Fruit fly (Drosophila melanogaster) whole organism, embryonic: ENCODE measurements around the gene Sf3b1.

ENCODE experiments used
- ATbp ChIP-seq: fragments of 200-800 bp; sonication (Bioruptor generic); optimal IDR thresholded peaks from 2 replicates; lab custom pipeline; 2017; ENCODE audit warnings: missing biosample characterization, mild to moderate bottlenecking, missing genetic modification characterization, missing genetic modification reagents
- Ada2b ChIP-seq: fragments of 200-800 bp; sonication (Bioruptor generic); IDR thresholded peaks from 2 replicates; pipeline ENCODE4 v1.3.6; 2022; ENCODE audit warnings: missing biosample characterization, missing genetic modification characterization
- B-H2 ChIP-seq: fragments of 200-800 bp; sonication (Bioruptor generic); optimal IDR thresholded peaks from 2 replicates; lab custom pipeline; 2018; ENCODE audit warnings: missing biosample characterization, mild to moderate bottlenecking, missing genetic modification characterization
- CG11398 ChIP-seq: fragments of 200-800 bp; sonication (Bioruptor generic); optimal IDR thresholded peaks from 2 replicates; lab custom pipeline; 2016; ENCODE audit warnings: missing biosample characterization, missing genetic modification characterization
- CG13287 ChIP-seq: fragments of 200-800 bp; sonication (Bioruptor generic); IDR thresholded peaks from 2 replicates; pipeline ENCODE4 v1.3.6; 2022; ENCODE audit warnings: missing biosample characterization, missing genetic modification characterization; ENCODE audit not compliant: partially characterized antibody
- CG13775 ChIP-seq: fragments of 200-800 bp; sonication (Bioruptor generic); optimal IDR thresholded peaks from 3 replicates; lab custom pipeline; 2017; ENCODE audit warnings: missing biosample characterization, mild to moderate bottlenecking, missing genetic modification characterization
- CG18476 ChIP-seq: fragments of 200-800 bp; sonication (Bioruptor generic); optimal IDR thresholded peaks from 2 replicates; lab custom pipeline; 2016; ENCODE audit warnings: missing biosample characterization, mild to moderate bottlenecking, missing genetic modification characterization
- CG30020 ChIP-seq: fragments of 200-800 bp; optimal IDR thresholded peaks from 2 replicates; lab custom pipeline; 2019; ENCODE audit warnings: missing biosample characterization, mild to moderate bottlenecking, missing genetic modification characterization, moderate library complexity
- CG30431 ChIP-seq: fragments of 200-800 bp; sonication (Bioruptor generic); optimal IDR thresholded peaks from 2 replicates; lab custom pipeline; 2017; ENCODE audit warnings: missing biosample characterization, missing genetic modification characterization
- CG3847 ChIP-seq: fragments of 200-800 bp; sonication (Bioruptor generic); IDR thresholded peaks from 2 replicates; pipeline ENCODE4 v1.3.6; 2022; ENCODE audit warnings: missing biosample characterization, missing genetic modification characterization
- CG4282 ChIP-seq: fragments of 200-800 bp; sonication (Bioruptor generic); optimal IDR thresholded peaks from 2 replicates; lab custom pipeline; 2016; ENCODE audit warnings: missing biosample characterization, missing genetic modification characterization
- CG4820 ChIP-seq: fragments of 200-800 bp; sonication (Bioruptor generic); optimal IDR thresholded peaks from 3 replicates; lab custom pipeline; 2016; ENCODE audit warnings: missing biosample characterization, missing genetic modification characterization
- CG6765 ChIP-seq: fragments of 200-800 bp; sonication (Bioruptor generic); optimal IDR thresholded peaks from 3 replicates; lab custom pipeline; 2017; ENCODE audit warnings: missing biosample characterization, mild to moderate bottlenecking, missing genetic modification characterization
- CG7357 ChIP-seq: fragments of 200-800 bp; sonication (Bioruptor generic); IDR thresholded peaks from 3 replicates; pipeline ENCODE4 v1.3.6; 2022; ENCODE audit warnings: missing biosample characterization, missing genetic modification characterization
- CG7786 ChIP-seq: fragments of 200-800 bp; sonication (Bioruptor generic); optimal IDR thresholded peaks from 2 replicates; lab custom pipeline; 2016; ENCODE audit warnings: missing biosample characterization, missing genetic modification characterization
- CG8388 ChIP-seq: fragments of 200-800 bp; sonication (Bioruptor generic); optimal IDR thresholded peaks from 2 replicates; lab custom pipeline; 2019; ENCODE audit warnings: missing biosample characterization, mild to moderate bottlenecking, missing genetic modification characterization, moderate library complexity
- CG9215 ChIP-seq: fragments of 200-800 bp; sonication (Bioruptor generic); IDR thresholded peaks from 2 replicates; pipeline ENCODE4 v1.3.6; 2022; ENCODE audit warnings: missing biosample characterization, missing genetic modification characterization
- CG9437 ChIP-seq: fragments of 200-800 bp; sonication (Bioruptor generic); optimal IDR thresholded peaks from 2 replicates; lab custom pipeline; 2018; ENCODE audit warnings: missing biosample characterization, mild to moderate bottlenecking, missing genetic modification characterization
- CG9797 ChIP-seq: fragments of 200-800 bp; sonication (Bioruptor generic); optimal IDR thresholded peaks from 3 replicates; lab custom pipeline; 2018; ENCODE audit warnings: missing biosample characterization, mild to moderate bottlenecking, missing genetic modification characterization
- Deaf1 ChIP-seq: fragments of 200-800 bp; optimal IDR thresholded peaks from 3 replicates; lab custom pipeline; 2019; ENCODE audit warnings: missing biosample characterization, mild to moderate bottlenecking, missing genetic modification characterization, moderate library complexity
- MBD-R2 ChIP-seq: fragments of 200-800 bp; sonication (Bioruptor generic); IDR thresholded peaks from 2 replicates; pipeline ENCODE4 v1.3.6; 2022; ENCODE audit warnings: missing biosample characterization, missing genetic modification characterization
- NK7.1 ChIP-seq: fragments of 200-800 bp; sonication (Bioruptor generic); optimal IDR thresholded peaks from 3 replicates; lab custom pipeline; 2016; ENCODE audit warnings: missing biosample characterization, missing genetic modification characterization
- Six4 ChIP-seq: fragments of 200-800 bp; sonication (Bioruptor generic); optimal IDR thresholded peaks from 2 replicates; lab custom pipeline; 2016; ENCODE audit warnings: missing biosample characterization, missing genetic modification characterization
- Usf ChIP-seq: fragments of 200-800 bp; sonication (Bioruptor generic); optimal IDR thresholded peaks from 2 replicates; lab custom pipeline; 2017; ENCODE audit warnings: missing genotype, missing biosample characterization, missing genetic modification characterization
- aop ChIP-seq: fragments of 200-800 bp; sonication (Bioruptor generic); IDR thresholded peaks from 2 replicates; pipeline ENCODE4 v1.3.6; 2022; ENCODE audit warnings: missing biosample characterization, missing genetic modification characterization
- ara ChIP-seq: fragments of 200-800 bp; sonication (Bioruptor generic); IDR thresholded peaks from 2 replicates; pipeline ENCODE4 v1.3.6; 2022; ENCODE audit warnings: missing biosample characterization, missing genetic modification characterization
- btn ChIP-seq: fragments of 200-800 bp; sonication (Bioruptor generic); optimal IDR thresholded peaks from 2 replicates; lab custom pipeline; 2016; ENCODE audit warnings: missing biosample characterization, missing genetic modification characterization
- caup ChIP-seq: fragments of 200-800 bp; sonication (Bioruptor generic); optimal IDR thresholded peaks from 3 replicates; lab custom pipeline; 2017; ENCODE audit warnings: missing biosample characterization, mild to moderate bottlenecking, missing genetic modification characterization, moderate library complexity; ENCODE audit not compliant: severe bottlenecking
- da ChIP-seq: fragments of 200-800 bp; sonication (Bioruptor generic); optimal IDR thresholded peaks from 2 replicates; lab custom pipeline; 2016; ENCODE audit warnings: missing biosample characterization, missing genetic modification characterization
- danr ChIP-seq: fragments of 200-800 bp; sonication (Bioruptor generic); IDR thresholded peaks from 2 replicates; pipeline ENCODE4 v1.3.6; 2022; ENCODE audit warnings: missing biosample characterization, missing genetic modification characterization
- esg ChIP-seq: fragments of 200-800 bp; sonication (Bioruptor generic); conservative IDR thresholded peaks from 2 replicates; pipeline ENCODE4 v1.3.6; 2022; ENCODE audit warnings: missing biosample characterization, missing genetic modification characterization
- exex ChIP-seq: fragments of 200-800 bp; sonication (Bioruptor generic); optimal IDR thresholded peaks from 4 replicates; lab custom pipeline; 2018; ENCODE audit warnings: missing biosample characterization, mild to moderate bottlenecking, missing genetic modification characterization, moderate library complexity
- gce ChIP-seq: fragments of 200-800 bp; sonication (Bioruptor generic); IDR thresholded peaks from 3 replicates; pipeline ENCODE4 v1.3.6; 2022; ENCODE audit warnings: missing biosample characterization, missing genetic modification characterization
- mam ChIP-seq: fragments of 200-800 bp; sonication (Bioruptor generic); optimal IDR thresholded peaks from 3 replicates; lab custom pipeline; 2016; ENCODE audit warnings: missing biosample characterization, missing genetic modification characterization
- mirr ChIP-seq: fragments of 200-800 bp; sonication (Bioruptor generic); optimal IDR thresholded peaks from 3 replicates; lab custom pipeline; 2018; ENCODE audit warnings: missing biosample characterization, mild to moderate bottlenecking, missing genetic modification characterization
- nmo ChIP-seq: fragments of 200-800 bp; sonication (Bioruptor generic); optimal IDR thresholded peaks from 2 replicates; lab custom pipeline; 2018; ENCODE audit warnings: missing biosample characterization, mild to moderate bottlenecking, missing genetic modification characterization, moderate library complexity
- onecut ChIP-seq: fragments of 200-800 bp; sonication (Bioruptor generic); IDR thresholded peaks from 2 replicates; pipeline ENCODE4 v1.3.6; 2022; ENCODE audit warnings: missing biosample characterization, missing genetic modification characterization
- pan ChIP-seq, 4 experiments: fragments of >200 bp in 3 of 4; fragments of 200-800 bp in 1 of 4; sonication (Bioruptor generic) in 1 of 4; optimal IDR thresholded peaks in 3 of 4; IDR thresholded peaks in 1 of 4; 2 replicates each; pipeline versions ENCODE4 v1.3.6 to Lab custom; 2017 to 2022; ENCODE audit warnings: missing biosample characterization in 2 of 4, missing genetic modification characterization in 2 of 4, mixed read lengths in 1 of 4
- rib ChIP-seq: fragments of 200-800 bp; sonication (Bioruptor generic); IDR thresholded peaks from 2 replicates; pipeline ENCODE4 v1.3.6; 2022; ENCODE audit warnings: missing biosample characterization, missing genetic modification characterization
- sisA ChIP-seq: fragments of 200-800 bp; sonication (Bioruptor generic); IDR thresholded peaks from 2 replicates; pipeline ENCODE4 v1.3.6; 2022; ENCODE audit warnings: missing biosample characterization, missing genetic modification characterization
- sqz ChIP-seq: fragments of 200-800 bp; sonication (Bioruptor generic); optimal IDR thresholded peaks from 3 replicates; lab custom pipeline; 2018; ENCODE audit warnings: missing biosample characterization, mild to moderate bottlenecking, missing genetic modification characterization
- ssp ChIP-seq: fragments of 200-800 bp; sonication (Bioruptor generic); IDR thresholded peaks from 2 replicates; pipeline ENCODE4 v1.3.6; 2022; ENCODE audit warnings: missing biosample characterization, missing genetic modification characterization
- stwl ChIP-seq: fragments of 200-800 bp; sonication (Bioruptor generic); optimal IDR thresholded peaks from 3 replicates; lab custom pipeline; 2018; ENCODE audit warnings: missing biosample characterization, mild to moderate bottlenecking, missing genetic modification characterization, moderate library complexity
- tna ChIP-seq: fragments of 200-800 bp; sonication (Bioruptor generic); IDR thresholded peaks from 2 replicates; pipeline ENCODE4 v1.3.6; 2022; ENCODE audit warnings: missing biosample characterization, missing genetic modification characterization; ENCODE audit not compliant: partially characterized antibody
- toy ChIP-seq: fragments of 200-800 bp; sonication (Bioruptor generic); IDR thresholded peaks from 2 replicates; pipeline ENCODE4 v1.3.6; 2022; ENCODE audit warnings: missing biosample characterization, missing genetic modification characterization
- unpg ChIP-seq: fragments of 200-800 bp; sonication (Bioruptor generic); optimal IDR thresholded peaks from 3 replicates; lab custom pipeline; 2018; ENCODE audit warnings: missing biosample characterization, mild to moderate bottlenecking, missing genetic modification characterization, moderate library complexity
- usp ChIP-seq: fragments of >200 bp; optimal IDR thresholded peaks from 2 replicates; lab custom pipeline; 2017; ENCODE audit warnings: missing biosample characterization, missing genetic modification characterization
- vfl ChIP-seq: fragments of 200-800 bp; sonication (Bioruptor generic); optimal IDR thresholded peaks from 2 replicates; lab custom pipeline; 2016; ENCODE audit warnings: missing biosample characterization, missing genetic modification characterization
- zen2 ChIP-seq: fragments of 200-800 bp; sonication (Bioruptor generic); IDR thresholded peaks from 3 replicates; pipeline ENCODE4 v1.3.6; 2022; ENCODE audit warnings: missing biosample characterization, missing genetic modification characterization; ENCODE audit not compliant: partially characterized antibody

Gene Sf3b1

dm6 chr2L:520331-521000 lies 47.7 kb upstream of the Sf3b1 start (continued):
- TF ChIP-seq CG4820 (peak; percentile 83), gce (peak; percentile 72; the same call in 1 of the 3 replicates), nmo (GFP tag; lab: Kevin White, UChicago) (peak; percentile 94), pan (optimal IDR thresholded peaks at IDR 0.05; lab: Kevin White, UChicago) (no peak), pan (GFP tag; optimal IDR thresholded peaks at IDR 0.05 in 1 of 2, IDR thresholded peaks at IDR 0.05 in 1 of 2) (peak in 1 of 2 experiments; percentile 85), onecut (GFP tag; lab: Robert Waterston, UW) (peak; percentile 92), CG11398 (GFP tag; lab: Kevin White, UChicago) (peak; percentile 68), mam (peak; percentile 70), btn (GFP tag; lab: Kevin White, UChicago) (peak; percentile 82), danr (GFP tag; lab: Robert Waterston, UW) (peak; percentile 80), Deaf1 (tag; lab: Kevin White, UChicago) (peak; percentile 66), usp (GFP tag; lab: Kevin White, UChicago) (no peak), CG30020 (tag; lab: Kevin White, UChicago) (peak; percentile 56), zen2 (GFP tag; lab: Robert Waterston, UW) (no peak), CG9437 (GFP tag; lab: Kevin White, UChicago) (peak; percentile 66), CG8388 (peak; percentile 93), da (GFP tag; lab: Kevin White, UChicago) (no peak), CG6765 (no peak), CG13287 (GFP tag; lab: Robert Waterston, UW) (no peak), tna (GFP tag; lab: Robert Waterston, UW) (no peak), B-H2 (GFP tag; lab: Kevin White, UChicago) (no peak), vfl (GFP tag; lab: Kevin White, UChicago) (peak; percentile 35), ara (GFP tag; lab: Robert Waterston, UW) (peak; percentile 90), aop (GFP tag; lab: Robert Waterston, UW) (peak; percentile 44; the same call in 1 of the 2 replicates), ssp (GFP tag; lab: Robert Waterston, UW) (peak; percentile 63), CG7786 (GFP tag; lab: Kevin White, UChicago) (peak; percentile 64), CG9797 (no peak), exex (tag; lab: Kevin White, UChicago) (no peak), unpg (peak; percentile 94), caup (peak; percentile 68), mirr (GFP tag; lab: Kevin White, UChicago) (no peak), stwl (tag; lab: Kevin White, UChicago) (peak; percentile 9), rib (GFP tag; lab: Robert Waterston, UW) (no peak), CG18476 (GFP tag; lab: Kevin White, UChicago) (peak; percentile 87), CG13775 (GFP tag; lab: Kevin White, UChicago) (peak; percentile 77), sqz (GFP tag; lab: Kevin White, UChicago) (no peak), Ada2b (GFP tag; lab: Robert Waterston, UW) (peak; percentile 82), CG4282 (peak; percentile 17), toy (GFP tag; lab: Robert Waterston, UW) (no peak), Six4 (GFP tag; lab: Kevin White, UChicago) (peak; percentile 87), esg (GFP tag; lab: Robert Waterston, UW) (peak; percentile 79), sisA (GFP tag; lab: Robert Waterston, UW) (peak; percentile 88), MBD-R2 (GFP tag; lab: Robert Waterston, UW) (no peak), Usf (GFP tag; lab: Kevin White, UChicago) (peak; percentile 54), CG7357 (GFP tag; lab: Robert Waterston, UW) (peak; percentile 56; the same call in 1 of the 3 replicates), CG9215 (GFP tag; lab: Robert Waterston, UW) (peak; percentile 39; the same call in 1 of the 2 replicates), ATbp (peak; percentile 85), CG3847 (GFP tag; lab: Robert Waterston, UW) (peak; percentile 40), CG30431 (GFP tag; lab: Kevin White, UChicago) (peak; percentile 84), NK7.1 (peak; percentile 78)
